Worm (Caenorhabditis elegans): Measurements from ENCODE around the gene gana-1.

Gene gana-1

ce11 chrV:12106841-12107240, 19.8 kb downstream of the gana-1 start, which contains the start of gene nhr-136:
Gene nhr-136, plus strand, starts transcription at chrV:12107141.
- TF ChIP-seq nhr-80 (tag; optimal IDR thresholded peaks at IDR 0.05) (peak; percentile 2), ztf-18 (tag; optimal IDR thresholded peaks at IDR 0.05) (no peak)

DNA sequence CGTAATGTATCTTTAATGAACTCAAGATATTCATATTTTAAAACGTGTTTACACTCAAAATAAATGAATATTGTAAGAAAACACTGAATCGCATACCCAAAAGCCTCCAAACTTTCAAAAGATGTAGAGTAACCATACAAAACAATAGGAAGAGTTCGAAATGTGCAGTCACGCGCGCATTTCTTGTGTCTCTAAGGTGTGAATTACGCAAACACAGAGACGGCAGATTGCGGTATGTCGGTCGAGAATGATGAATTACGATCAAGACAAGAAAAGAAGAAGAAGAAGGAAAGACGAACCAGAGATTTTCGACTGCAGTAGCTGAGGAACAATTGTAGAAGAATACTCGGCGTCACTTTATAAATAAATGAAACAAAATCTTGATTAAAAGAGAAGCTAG, 24.4 kb downstream of the gana-1 start, which contains the start of gene lhpp-1:
Gene lhpp-1 (minus strand): TSS at position 354 of the 400 bp plus-strand sequence.
- TF ChIP-seq lin-54 (GFP tag; optimal IDR thresholded peaks at IDR 0.05) (no peak), bed-2 (GFP tag; IDR thresholded peaks at IDR 0.05) (no peak), snpc-1.3 (tag; optimal IDR thresholded peaks at IDR 0.05; ENCODE audit: insufficient read depth) (no peak), aptf-2 (GFP tag; conservative IDR thresholded peaks at IDR 0.05) (no peak), F23B12.7 (tag; optimal IDR thresholded peaks at IDR 0.05; ENCODE audit: insufficient read depth) (no peak), Y53F4B.3 (GFP tag; IDR thresholded peaks at IDR 0.05) (no peak), cebp-2 (GFP tag; IDR thresholded peaks at IDR 0.05) (no peak), hlh-12 (tag; optimal IDR thresholded peaks at IDR 0.05) (no peak), let-607 (tag; optimal IDR thresholded peaks at IDR 0.05) (no peak)

ce11 chrV:12113726-12114125, 26.7 kb downstream of the gana-1 start:
- peak; percentile 70 for TF ChIP-seq nhr-80 (tag; optimal IDR thresholded peaks at IDR 0.05)
- TF ChIP-seq athp-1 (tag; optimal IDR thresholded peaks at IDR 0.05) = no peak

DNA sequence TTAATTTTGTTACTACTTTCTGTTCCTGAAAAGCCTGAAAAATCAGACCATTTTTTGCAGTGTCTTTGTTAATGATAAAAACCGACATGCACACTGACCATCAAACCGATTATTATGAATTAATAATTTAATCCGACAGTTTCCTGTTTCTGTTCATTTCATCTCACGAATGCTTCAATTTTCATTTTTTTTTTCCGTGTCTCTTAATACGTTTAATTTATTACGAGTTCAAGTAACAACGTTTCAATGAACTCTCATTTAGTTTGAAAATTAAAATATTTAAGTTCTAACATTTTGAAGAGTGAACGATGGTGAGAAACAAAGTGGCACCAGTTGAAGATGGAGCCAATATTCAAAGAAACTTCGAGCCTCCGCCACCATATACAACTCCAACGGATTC, 27.7 kb downstream of the gana-1 start, which contains the start of gene spin-1:
Gene spin-1 (plus strand): TSS at position 301 of the 400 bp plus-strand sequence.
- TF ChIP-seq B0261.1 (tag; optimal IDR thresholded peaks at IDR 0.05) = no peak
- TF ChIP-seq attf-6 (GFP tag; IDR thresholded peaks at IDR 0.05) = no peak
- no peak for TF ChIP-seq mxl-1 (tag; optimal IDR thresholded peaks at IDR 0.05)
- no peak for TF ChIP-seq ama-1 (optimal IDR thresholded peaks at IDR 0.05)
- no peak for TF ChIP-seq ama-1 (GFP tag; optimal IDR thresholded peaks at IDR 0.05)

ce11 chrV:12115150-12115549, 28.1 kb downstream of the gana-1 start:
- TF ChIP-seq die-1 (tag; optimal IDR thresholded peaks at IDR 0.05) = no peak
- no peak for TF ChIP-seq F52B5.7 (tag; optimal IDR thresholded peaks at IDR 0.05)
- TF ChIP-seq nhr-120 (GFP tag; IDR thresholded peaks at IDR 0.05) = no peak
- TF ChIP-seq atf-7 (tag; optimal IDR thresholded peaks at IDR 0.05) = no peak
- TF ChIP-seq lir-1 (GFP tag; conservative IDR thresholded peaks at IDR 0.05) = no peak
- no peak for TF ChIP-seq egl-18 (GFP tag; IDR thresholded peaks at IDR 0.05)
- peak; percentile 27 for TF ChIP-seq nhr-80 (tag; optimal IDR thresholded peaks at IDR 0.05)

- TF ChIP-seq Y56A3A.18 (GFP tag; IDR thresholded peaks at IDR 0.05) (no peak), attf-3 (GFP tag; conservative IDR thresholded peaks at IDR 0.05) (no peak), egl-44 (GFP tag; IDR thresholded peaks at IDR 0.05) (no peak), tlf-1 (GFP tag; optimal IDR thresholded peaks at IDR 0.05) (no peak), madf-6 (GFP tag; IDR thresholded peaks at IDR 0.05) (no peak), hlh-26 (GFP tag; conservative IDR thresholded peaks at IDR 0.05) (no peak), lin-35 (GFP tag; optimal IDR thresholded peaks at IDR 0.05) (no peak), aptf-2 (GFP tag; conservative IDR thresholded peaks at IDR 0.05) (no peak), ccch-3 (GFP tag; optimal IDR thresholded peaks at IDR 0.05) (no peak), F55B11.4 (tag; optimal IDR thresholded peaks at IDR 0.05; ENCODE audit: borderline replicate concordance, insufficient read depth) (no peak), mxl-1 (tag; optimal IDR thresholded peaks at IDR 0.05) (no peak), lir-1 (GFP tag; conservative IDR thresholded peaks at IDR 0.05) (no peak), lag-1 (GFP tag; IDR thresholded peaks at IDR 0.05) (no peak), efl-1 (GFP tag; optimal IDR thresholded peaks at IDR 0.05) (no peak), athp-1 (tag; optimal IDR thresholded peaks at IDR 0.05) (no peak), madf-10 (tag; optimal IDR thresholded peaks at IDR 0.05) (no peak), ceh-58 (GFP tag; IDR thresholded peaks at IDR 0.05) (no peak)
These were observed 30.6 kb downstream of the gana-1 start, which contains the start of gene C13C4.8 for ce11 chrV:12117567-12118053. Gene C13C4.8, plus strand, starts transcription at chrV:12118003.

All from whole organism, young adult.